Worm (Caenorhabditis elegans): ENCODE results near the gene D2023.3.

D2023.3 gene

DNA sequence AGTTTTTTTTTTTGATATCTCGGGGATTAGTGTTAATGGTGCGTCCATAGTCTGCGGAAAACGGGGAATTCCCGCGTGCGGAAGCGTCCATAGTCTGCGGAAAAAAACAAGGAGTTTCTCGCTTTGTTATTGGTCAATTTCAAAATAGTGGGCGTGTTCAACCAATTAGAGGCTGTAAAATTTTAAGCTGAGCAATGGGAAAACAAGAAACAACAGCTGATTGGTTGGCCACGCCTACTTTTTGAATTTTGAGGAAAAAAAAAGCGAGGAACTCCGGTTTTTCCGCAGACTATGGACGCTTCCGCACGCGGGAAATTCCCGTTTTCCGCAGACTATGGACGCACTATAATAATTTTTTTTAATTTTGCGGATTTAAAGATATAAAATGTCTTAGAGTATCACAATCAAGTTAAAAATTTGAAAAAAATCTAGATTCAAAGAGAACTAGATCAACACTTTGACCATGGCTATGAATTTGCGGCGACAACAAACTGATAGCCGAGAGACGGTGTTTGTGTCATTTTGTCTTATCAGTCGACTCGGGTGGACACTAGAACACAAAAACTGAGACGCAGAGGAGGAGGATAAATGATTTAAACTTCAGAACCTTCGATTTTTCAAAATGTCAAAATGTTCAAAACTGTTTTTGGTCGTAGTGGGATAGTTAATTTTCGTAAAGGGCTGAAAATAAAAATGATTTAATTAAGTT, 11.5 kb upstream of the D2023.3 start:
- TF ChIP-seq ama-1 (optimal IDR thresholded peaks at IDR 0.05) = peak; percentile 44
- peak; percentile 7 for TF ChIP-seq pha-4 (tag; optimal IDR thresholded peaks at IDR 0.05)
- TF ChIP-seq nfya-1 (tag; optimal IDR thresholded peaks at IDR 0.05; ENCODE audit: insufficient read depth) = peak; percentile 69

DNA sequence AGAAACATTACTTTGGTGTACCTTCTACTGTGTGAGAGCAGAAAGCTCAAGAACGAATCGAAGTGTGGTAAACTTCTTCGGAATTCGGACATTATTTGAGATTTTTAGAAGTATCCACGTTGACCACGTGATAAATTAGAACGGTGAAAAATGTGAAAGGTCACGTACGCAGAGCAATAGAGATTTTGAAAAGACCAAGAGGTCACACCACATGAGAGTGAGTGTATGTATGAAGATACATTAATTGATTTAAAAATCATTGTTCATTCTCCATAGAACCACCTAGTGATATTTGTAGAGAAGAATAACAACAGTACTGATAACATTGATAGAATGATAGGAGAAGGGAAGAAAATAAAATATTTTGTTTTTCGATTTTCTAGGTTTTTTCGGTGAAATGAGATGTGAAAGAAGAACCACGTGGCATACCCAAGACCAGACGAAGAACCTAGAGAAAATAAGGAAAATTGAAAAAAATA, 10.7 kb upstream of the D2023.3 start, which contains the start of gene pyc-1:
pyc-1 (minus strand) TSS at position 69 of the 479 bp plus-strand sequence.
- TF ChIP-seq ceh-9 (tag; optimal IDR thresholded peaks at IDR 0.05) (no peak), lsy-12 (tag; optimal IDR thresholded peaks at IDR 0.05) (peak; percentile 19), ama-1 (optimal IDR thresholded peaks at IDR 0.05) (peak; percentile 59), nfya-1 (tag; optimal IDR thresholded peaks at IDR 0.05; ENCODE audit: insufficient read depth) (peak; percentile 30), ceh-82 (tag; optimal IDR thresholded peaks at IDR 0.05) (no peak), lin-39 (tag; optimal IDR thresholded peaks at IDR 0.05) (peak; percentile 15), ceh-28 (tag; optimal IDR thresholded peaks at IDR 0.05) (peak; percentile 7), pqm-1 (tag; optimal IDR thresholded peaks at IDR 0.05) (peak; percentile 74), elt-2 (tag; optimal IDR thresholded peaks at IDR 0.05) (peak; percentile 71), jun-1 (tag; optimal IDR thresholded peaks at IDR 0.05) (peak; percentile 56), egl-5 (tag; optimal IDR thresholded peaks at IDR 0.05) (no peak), pha-4 (tag; optimal IDR thresholded peaks at IDR 0.05) (peak; percentile 77), nhr-11 (tag; optimal IDR thresholded peaks at IDR 0.05) (no peak), sea-2 (GFP tag; optimal IDR thresholded peaks at IDR 0.05) (no peak)

DNA sequence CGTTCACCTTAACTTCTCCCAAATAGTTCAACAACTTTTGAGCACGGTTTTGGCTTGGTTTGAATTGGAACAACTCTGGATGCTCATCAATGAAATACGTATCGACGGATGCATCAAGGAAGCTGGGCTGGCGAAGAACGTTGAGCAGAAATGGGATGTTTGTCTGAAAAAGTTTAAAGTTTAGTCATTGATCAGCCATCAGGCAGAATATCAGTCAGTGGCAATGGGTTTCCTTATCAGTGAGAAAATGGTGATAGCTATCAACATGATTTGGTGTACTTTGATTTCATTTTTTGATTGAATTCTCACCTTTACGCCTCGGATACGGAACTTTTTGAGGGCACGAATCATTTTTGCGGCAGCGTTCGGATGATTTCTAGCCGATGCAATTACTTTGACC, 8.7 kb upstream of the D2023.3 start:
- TF ChIP-seq elt-2 (tag; optimal IDR thresholded peaks at IDR 0.05) (peak; percentile 62), pqm-1 (tag; optimal IDR thresholded peaks at IDR 0.05) (peak; percentile 50), nhr-23 (tag; optimal IDR thresholded peaks at IDR 0.05) (no peak), nhr-43 (tag; optimal IDR thresholded peaks at IDR 0.05; ENCODE audit: poor library complexity, severe bottlenecking) (peak; percentile 34), ama-1 (optimal IDR thresholded peaks at IDR 0.05) (peak; percentile 89)

DNA sequence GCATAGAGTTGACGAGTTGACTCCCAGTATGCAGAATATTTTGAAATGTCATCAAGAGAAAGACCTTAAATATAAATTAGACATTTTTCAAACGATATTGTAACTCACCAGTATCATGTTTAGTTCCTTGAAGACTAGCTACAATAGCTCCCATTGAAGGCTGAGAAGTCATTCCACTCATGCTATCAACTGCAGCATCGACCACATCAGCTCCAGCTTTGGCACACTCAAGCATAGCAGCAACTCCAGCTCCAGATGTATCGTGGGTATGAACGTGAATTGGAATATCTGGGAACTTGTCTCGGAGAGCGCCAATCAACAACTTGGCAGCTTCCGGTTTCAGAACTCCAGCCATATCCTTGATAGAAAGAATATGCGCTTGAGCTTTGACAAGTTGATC, 7.6 kb upstream of the D2023.3 start:
- peak; percentile 42 for TF ChIP-seq ama-1 (optimal IDR thresholded peaks at IDR 0.05)
- no peak for TF ChIP-seq ZK546.5 (tag; optimal IDR thresholded peaks at IDR 0.05)
- TF ChIP-seq mdl-1 (tag; optimal IDR thresholded peaks at IDR 0.05) = no peak

DNA sequence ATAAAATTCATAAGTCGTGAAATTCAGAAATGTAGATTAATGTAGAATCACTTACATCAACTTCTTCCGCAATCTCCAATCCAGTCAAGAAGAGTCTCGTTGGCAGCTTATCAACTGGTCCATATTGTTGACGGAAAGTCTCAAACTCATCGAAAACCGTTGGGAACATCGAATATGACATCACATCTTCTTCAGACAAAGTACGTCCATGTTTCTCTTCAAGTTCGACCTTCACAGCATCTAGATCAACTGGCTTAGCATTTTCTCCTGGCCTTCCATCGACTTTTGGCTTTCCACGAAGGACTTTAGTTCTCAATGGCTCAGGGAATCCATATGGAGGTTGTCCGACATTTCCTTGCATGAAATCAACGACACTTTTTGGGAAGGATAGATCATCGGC, 7.0 kb upstream of the D2023.3 start:
- TF ChIP-seq ama-1 (optimal IDR thresholded peaks at IDR 0.05) (peak; percentile 55), fkh-10 (GFP tag; optimal IDR thresholded peaks at IDR 0.05) (no peak)

DNA sequence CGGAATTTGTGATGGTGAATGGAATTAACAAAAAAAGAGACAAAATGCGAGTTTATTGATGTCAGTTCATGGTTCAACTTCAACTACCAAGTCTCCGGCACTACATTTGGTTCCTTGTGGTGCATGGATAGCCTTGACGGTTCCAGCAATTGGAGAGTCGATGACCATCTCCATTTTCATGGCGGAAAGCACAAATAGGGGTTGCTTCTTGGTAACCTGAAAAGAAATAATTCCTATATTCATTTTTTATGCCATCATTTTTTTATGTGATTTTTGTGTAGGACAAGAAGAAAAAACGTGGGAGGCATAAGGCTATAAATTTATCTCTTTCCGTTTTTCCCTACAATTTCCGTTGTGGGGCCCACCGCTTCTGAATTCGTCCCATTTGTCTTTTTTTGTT, 6.2 kb upstream of the D2023.3 start:
- no peak for TF ChIP-seq lin-39 (tag; optimal IDR thresholded peaks at IDR 0.05)
- no peak for TF ChIP-seq nhr-67 (tag; optimal IDR thresholded peaks at IDR 0.05)
- TF ChIP-seq hmg-11 (tag; optimal IDR thresholded peaks at IDR 0.05) = no peak
- TF ChIP-seq eor-1 (tag; optimal IDR thresholded peaks at IDR 0.05) = no peak
- TF ChIP-seq pqm-1 (tag; optimal IDR thresholded peaks at IDR 0.05) = no peak
- no peak for TF ChIP-seq fos-1 (tag; optimal IDR thresholded peaks at IDR 0.05)
- no peak for TF ChIP-seq snpc-4 (tag; optimal IDR thresholded peaks at IDR 0.05)
- TF ChIP-seq elt-1 (tag; optimal IDR thresholded peaks at IDR 0.05) = no peak
- no peak for TF ChIP-seq egl-5 (tag; optimal IDR thresholded peaks at IDR 0.05)
- TF ChIP-seq nfya-1 (tag; optimal IDR thresholded peaks at IDR 0.05; ENCODE audit: insufficient read depth) = no peak
- TF ChIP-seq ztf-11 (tag; optimal IDR thresholded peaks at IDR 0.05) = no peak
- no peak for TF ChIP-seq nhr-76 (tag; optimal IDR thresholded peaks at IDR 0.05)
- no peak for TF ChIP-seq ceh-28 (tag; optimal IDR thresholded peaks at IDR 0.05)
- TF ChIP-seq tbx-2 (tag; optimal IDR thresholded peaks at IDR 0.05) = no peak
- TF ChIP-seq unc-39 (tag; optimal IDR thresholded peaks at IDR 0.05) = no peak
- TF ChIP-seq zag-1 (tag; optimal IDR thresholded peaks at IDR 0.05) = no peak
- TF ChIP-seq elt-2 (tag; optimal IDR thresholded peaks at IDR 0.05) = no peak
- TF ChIP-seq elt-3 (tag; optimal IDR thresholded peaks at IDR 0.05) = no peak
- TF ChIP-seq egl-27 (tag; optimal IDR thresholded peaks at IDR 0.05) = no peak
